Worm (Caenorhabditis elegans) whole organism, L3 larva: Measurements from ENCODE around the gene atf-2.

Source experiments
- aly-2 ChIP-seq: fragments of 150-350 bp; optimal IDR thresholded peaks from 2 replicates; lab custom pipeline; 2014; ENCODE audit warnings: missing biosample characterization, missing genetic modification characterization
- ceh-16 ChIP-seq: sonication (generic microtip); optimal IDR thresholded peaks from 2 replicates; lab custom pipeline; 2017; ENCODE audit warnings: missing biosample characterization, missing genetic modification characterization
- ceh-28 ChIP-seq: fragments of 150-350 bp; optimal IDR thresholded peaks from 2 replicates; lab custom pipeline; 2014; ENCODE audit warnings: missing biosample characterization, missing genetic modification reagents, missing genetic modification characterization
- ceh-9 ChIP-seq: sonication (generic microtip); optimal IDR thresholded peaks from 2 replicates; lab custom pipeline; 2018; ENCODE audit warnings: missing biosample characterization, missing genetic modification characterization
- egl-27 ChIP-seq: sonication (generic microtip); optimal IDR thresholded peaks from 4 replicates; lab custom pipeline; 2017; ENCODE audit warnings: missing biosample characterization, missing genetic modification reagents, missing genetic modification characterization
- egl-5 ChIP-seq: fragments of 150-350 bp; optimal IDR thresholded peaks from 2 replicates; lab custom pipeline; 2017; ENCODE audit warnings: missing biosample characterization, missing genetic modification reagents, missing genetic modification characterization, inconsistent platforms
- elt-1 ChIP-seq: fragments of 150-350 bp; optimal IDR thresholded peaks from 2 replicates; lab custom pipeline; 2014; ENCODE audit warnings: missing biosample characterization, missing genetic modification characterization
- elt-2 ChIP-seq: sonication (generic microtip); optimal IDR thresholded peaks from 2 replicates; lab custom pipeline; 2016; ENCODE audit warnings: missing genetic modification reagents, mild to moderate bottlenecking, missing genetic modification characterization, missing compliant biosample characterization
- elt-3 ChIP-seq, 3 experiments: fragments of 150-350 bp in 1 of 3; sonication (generic microtip) in 2 of 3; optimal IDR thresholded peaks; 2 replicates in 2 of 3; 4 replicates in 1 of 3; lab custom pipeline; 2014 to 2017; ENCODE audit warnings: missing biosample characterization in 3 of 3, missing genetic modification characterization in 3 of 3
- eor-1 ChIP-seq, 2 experiments: fragments of 150-350 bp; optimal IDR thresholded peaks; 2 replicates each; lab custom pipeline; 2014 to 2018; ENCODE audit warnings: missing biosample characterization in 2 of 2, missing genetic modification characterization in 2 of 2
- fkh-2 ChIP-seq: fragments of 150-350 bp; optimal IDR thresholded peaks from 2 replicates; lab custom pipeline; 2014; ENCODE audit warnings: missing biosample characterization, missing genetic modification reagents, missing genetic modification characterization
- fos-1 ChIP-seq: fragments of 150-350 bp; optimal IDR thresholded peaks from 2 replicates; lab custom pipeline; 2014; ENCODE audit warnings: missing biosample characterization, missing genetic modification characterization
- hmg-11 ChIP-seq: sonication (generic microtip); optimal IDR thresholded peaks from 2 replicates; lab custom pipeline; 2016; ENCODE audit warnings: missing genetic modification characterization, missing compliant biosample characterization
- lin-15B ChIP-seq: fragments of 150-350 bp; optimal IDR thresholded peaks from 2 replicates; lab custom pipeline; 2014; ENCODE audit warnings: missing biosample characterization, missing genetic modification characterization
- lin-39 ChIP-seq: fragments of 150-350 bp; optimal IDR thresholded peaks from 2 replicates; lab custom pipeline; 2018; ENCODE audit warnings: missing biosample characterization, missing genetic modification reagents, missing genetic modification characterization
- lsy-12 ChIP-seq: sonication (generic microtip); optimal IDR thresholded peaks from 2 replicates; lab custom pipeline; 2016; ENCODE audit warnings: mild to moderate bottlenecking, missing genetic modification characterization, missing compliant biosample characterization
- mdl-1 ChIP-seq: fragments of 150-350 bp; optimal IDR thresholded peaks from 2 replicates; lab custom pipeline; 2014; ENCODE audit warnings: missing biosample characterization, missing genetic modification characterization
- mml-1 ChIP-seq: fragments of 150-350 bp; sonication (generic microtip); optimal IDR thresholded peaks from 3 replicates; lab custom pipeline; 2014; ENCODE audit warnings: missing biosample characterization, missing genetic modification characterization
- nfya-1 ChIP-seq: sonication (generic microtip); optimal IDR thresholded peaks from 2 replicates; lab custom pipeline; 2017; ENCODE audit warnings: missing genetic modification characterization, mild to moderate bottlenecking, missing compliant biosample characterization, antibody characterized with exemption, moderate library complexity; ENCODE audit not compliant: insufficient read depth
- nhr-12 ChIP-seq: fragments of 150-350 bp; optimal IDR thresholded peaks from 2 replicates; lab custom pipeline; 2014; ENCODE audit warnings: missing biosample characterization, missing genetic modification characterization
- nhr-23 ChIP-seq: fragments of 150-350 bp; optimal IDR thresholded peaks from 2 replicates; lab custom pipeline; 2014; ENCODE audit warnings: missing biosample characterization, missing genetic modification reagents, missing genetic modification characterization
- nhr-237 ChIP-seq: fragments of 150-350 bp; optimal IDR thresholded peaks from 2 replicates; lab custom pipeline; 2014; ENCODE audit warnings: missing biosample characterization, missing genetic modification characterization
- nhr-25 ChIP-seq: sonication (generic microtip); optimal IDR thresholded peaks from 2 replicates; lab custom pipeline; 2017; ENCODE audit warnings: missing biosample characterization, missing genetic modification characterization
- nhr-28 ChIP-seq: fragments of 150-350 bp; optimal IDR thresholded peaks from 2 replicates; lab custom pipeline; 2014; ENCODE audit warnings: missing biosample characterization, missing genetic modification characterization
- nhr-43 ChIP-seq: sonication (generic microtip); optimal IDR thresholded peaks from 2 replicates; lab custom pipeline; 2016; ENCODE audit warnings: mild to moderate bottlenecking, missing genetic modification characterization, missing compliant biosample characterization; ENCODE audit not compliant: poor library complexity, severe bottlenecking
- nhr-67 ChIP-seq: fragments of 150-350 bp; optimal IDR thresholded peaks from 2 replicates; lab custom pipeline; 2014; ENCODE audit warnings: missing biosample characterization, missing genetic modification characterization
- nhr-77 ChIP-seq: fragments of 150-350 bp; optimal IDR thresholded peaks from 2 replicates; lab custom pipeline; 2014; ENCODE audit warnings: missing biosample characterization, missing genetic modification characterization
- pha-4 ChIP-seq: fragments of 150-350 bp; optimal IDR thresholded peaks from 2 replicates; lab custom pipeline; 2014; ENCODE audit warnings: missing biosample characterization, missing genetic modification reagents, missing genetic modification characterization
- pqm-1 ChIP-seq: fragments of 150-350 bp; optimal IDR thresholded peaks from 2 replicates; lab custom pipeline; 2017; ENCODE audit warnings: missing biosample characterization, missing genetic modification characterization, inconsistent platforms
- sea-2 ChIP-seq: fragments of 150-350 bp; sonication (generic microtip); optimal IDR thresholded peaks from 4 replicates; lab custom pipeline; 2014; ENCODE audit warnings: missing biosample characterization, missing genetic modification reagents, missing genetic modification characterization
- skn-1 ChIP-seq: fragments of 150-350 bp; optimal IDR thresholded peaks from 2 replicates; lab custom pipeline; 2014; ENCODE audit warnings: missing biosample characterization, missing genetic modification characterization
- tbx-2 ChIP-seq: sonication (generic microtip); optimal IDR thresholded peaks from 2 replicates; lab custom pipeline; 2016; ENCODE audit warnings: mild to moderate bottlenecking, missing genetic modification characterization, missing compliant biosample characterization
- unc-62 ChIP-seq: fragments of 150-350 bp; sonication (generic microtip); optimal IDR thresholded peaks from 4 replicates; lab custom pipeline; 2014; ENCODE audit warnings: missing biosample characterization, missing genetic modification reagents, missing genetic modification characterization
- zag-1 ChIP-seq: fragments of 150-350 bp; optimal IDR thresholded peaks from 2 replicates; lab custom pipeline; 2014; ENCODE audit warnings: missing biosample characterization, missing genetic modification characterization
- ztf-4 ChIP-seq: fragments of 150-350 bp; optimal IDR thresholded peaks from 2 replicates; lab custom pipeline; 2014; ENCODE audit warnings: missing biosample characterization, missing genetic modification characterization

atf-2 gene

ce11 chrII:8765131-8765530 is 13.3 kb downstream of the atf-2 start:
- TF ChIP-seq nhr-43 (peak; percentile 81), nhr-23 (tag; lab: Kevin White, UChicago) (peak; percentile 70), lsy-12 (tag; lab: Kevin White, UChicago) (peak; percentile 2), nhr-25 (tag; lab: Kevin White, UChicago) (peak; percentile 24), eor-1 (tag; optimal IDR thresholded peaks at IDR 0.05; lab: Kevin White, UChicago) (no peak), nhr-77 (tag; lab: Kevin White, UChicago) (no peak), mdl-1 (tag; lab: Kevin White, UChicago) (peak; percentile 48)

ce11 chrII:8766475-8766874 is 14.7 kb downstream of the atf-2 start, which contains the start of the genes nsph-1.1 and K08F8.15:
nsph-1.1 (plus strand) TSS chrII:8766775.
K08F8.15 (plus strand) TSS chrII:8766809.
- TF ChIP-seq pha-4: no peak
- TF ChIP-seq elt-2: no peak
- TF ChIP-seq ceh-28 (tag; lab: Kevin White, UChicago): no peak
- TF ChIP-seq zag-1 (tag; lab: Kevin White, UChicago): no peak
- TF ChIP-seq elt-3 (tag; optimal IDR thresholded peaks at IDR 0.05; lab: Kevin White, UChicago): no peak
- no peak for TF ChIP-seq mdl-1 (tag; lab: Kevin White, UChicago)
- TF ChIP-seq lin-15B: no peak
- no peak for TF ChIP-seq elt-1
- no peak for TF ChIP-seq nhr-237 (tag; lab: Kevin White, UChicago)
- no peak for TF ChIP-seq nhr-28
- no peak for TF ChIP-seq lin-39 (tag; lab: Kevin White, UChicago)

- TF ChIP-seq ceh-9: no peak
- TF ChIP-seq mdl-1 (tag; lab: Kevin White, UChicago): no peak
- TF ChIP-seq tbx-2 (tag; lab: Kevin White, UChicago): no peak
- TF ChIP-seq egl-5 (tag; lab: Kevin White, UChicago): no peak
- TF ChIP-seq hmg-11 (tag; lab: Kevin White, UChicago): no peak
- TF ChIP-seq sea-2 (GFP tag; lab: Kevin White, UChicago): no peak
- TF ChIP-seq egl-27 (tag; lab: Kevin White, UChicago): no peak
- no peak for TF ChIP-seq zag-1 (tag; lab: Kevin White, UChicago)
- no peak for TF ChIP-seq fkh-2 (tag; lab: Kevin White, UChicago)
- no peak for TF ChIP-seq unc-62
- no peak for TF ChIP-seq fos-1 (tag; lab: Kevin White, UChicago)
- no peak for TF ChIP-seq skn-1
- no peak for TF ChIP-seq ztf-4 (tag; lab: Kevin White, UChicago)
- no peak for TF ChIP-seq nhr-237 (tag; lab: Kevin White, UChicago)
- TF ChIP-seq nhr-67 (tag; lab: Kevin White, UChicago): no peak
- no peak for TF ChIP-seq aly-2 (tag; lab: Kevin White, UChicago)
- no peak for TF ChIP-seq nhr-12
- no peak for TF ChIP-seq eor-1 (tag; optimal IDR thresholded peaks at IDR 0.05; lab: Kevin White, UChicago)
- no peak for TF ChIP-seq ceh-16 (tag; lab: Kevin White, UChicago)
Observed at ce11 chrII:8766897-8767296, 15.1 kb downstream of the atf-2 start, which contains the start of gene pah-1. pah-1 (minus strand) TSS chrII:8766997.

ce11 chrII:8769375-8769774 is 17.6 kb downstream of the atf-2 start:
- TF ChIP-seq nhr-23 (tag; lab: Kevin White, UChicago): no peak
- no peak for TF ChIP-seq mml-1 (tag; lab: Kevin White, UChicago)
- TF ChIP-seq nfya-1 (tag; lab: Kevin White, UChicago): peak; percentile 26
- TF ChIP-seq pqm-1: peak; percentile 18
- TF ChIP-seq pha-4: peak; percentile 44
- TF ChIP-seq elt-2: peak; percentile 5
- TF ChIP-seq hmg-11 (tag; lab: Kevin White, UChicago): peak; percentile 57
- no peak for TF ChIP-seq fos-1 (tag; lab: Kevin White, UChicago)
- no peak for TF ChIP-seq ztf-4 (tag; lab: Kevin White, UChicago)
- TF ChIP-seq nhr-43: no peak
- no peak for TF ChIP-seq lin-39 (tag; lab: Kevin White, UChicago)
- TF ChIP-seq egl-27 (tag; lab: Kevin White, UChicago): no peak
- no peak for TF ChIP-seq nhr-67 (tag; lab: Kevin White, UChicago)
